Fruit fly (Drosophila melanogaster) whole organism, embryonic: ENCODE data around the gene SmE.

ENCODE experiments used
- Awh ChIP-seq: fragments of 200-800 bp; sonication (Bioruptor generic); IDR thresholded peaks from 2 replicates; pipeline ENCODE4, ENCODE4 v1.3.6; 2022; ENCODE audit warnings: missing biosample characterization, missing genetic modification characterization
- CG11398 ChIP-seq: fragments of 200-800 bp; sonication (Bioruptor generic); optimal IDR thresholded peaks from 2 replicates; lab custom pipeline; 2016; ENCODE audit warnings: missing biosample characterization, missing genetic modification characterization
- CG12219 ChIP-seq: fragments of 200-800 bp; sonication (Bioruptor generic); optimal IDR thresholded peaks from 3 replicates; lab custom pipeline; 2018; ENCODE audit warnings: missing biosample characterization, mild to moderate bottlenecking, missing genetic modification characterization
- CG13424 ChIP-seq: fragments of 200-800 bp; sonication (Bioruptor generic); optimal IDR thresholded peaks from 2 replicates; lab custom pipeline; 2019; ENCODE audit warnings: missing biosample characterization, mild to moderate bottlenecking, missing genetic modification characterization, moderate library complexity
- CG13894 ChIP-seq: fragments of 200-800 bp; sonication (Bioruptor generic); optimal IDR thresholded peaks from 3 replicates; lab custom pipeline; 2018; ENCODE audit warnings: missing biosample characterization, mild to moderate bottlenecking, missing genetic modification characterization, moderate library complexity
- CG15479 ChIP-seq: fragments of 200-800 bp; sonication (Bioruptor generic); optimal IDR thresholded peaks from 3 replicates; lab custom pipeline; 2019; ENCODE audit warnings: missing biosample characterization, mild to moderate bottlenecking, missing genetic modification characterization, moderate library complexity
- CG15696 ChIP-seq: fragments of 200-800 bp; sonication (Bioruptor generic); optimal IDR thresholded peaks from 2 replicates; lab custom pipeline; 2019; ENCODE audit warnings: missing biosample characterization, mild to moderate bottlenecking, missing genetic modification characterization, moderate library complexity
- CG17328 ChIP-seq: fragments of 200-800 bp; sonication (Bioruptor generic); IDR thresholded peaks from 2 replicates; pipeline ENCODE4 v1.3.6; 2022; ENCODE audit warnings: missing biosample characterization, missing genetic modification characterization
- CG17361 ChIP-seq: fragments of 200-800 bp; sonication (Bioruptor generic); IDR thresholded peaks from 3 replicates; pipeline ENCODE4 v1.3.6; 2022; ENCODE audit warnings: missing biosample characterization, missing genetic modification characterization
- CG18599 ChIP-seq: fragments of 200-800 bp; sonication (Bioruptor generic); optimal IDR thresholded peaks from 3 replicates; lab custom pipeline; 2017; ENCODE audit warnings: missing biosample characterization, missing genetic modification characterization, mild to moderate bottlenecking, moderate library complexity, missing genetic modification reagents
- CG18619 ChIP-seq: fragments of 200-800 bp; sonication (Bioruptor generic); optimal IDR thresholded peaks from 3 replicates; lab custom pipeline; 2017; ENCODE audit warnings: missing biosample characterization, mild to moderate bottlenecking, missing genetic modification characterization
- CG2120 ChIP-seq: fragments of 200-800 bp; sonication (Bioruptor generic); optimal IDR thresholded peaks from 3 replicates; lab custom pipeline; 2016; ENCODE audit warnings: missing biosample characterization, missing genetic modification characterization
- CG2199 ChIP-seq: fragments of 200-800 bp; sonication (Bioruptor generic); IDR thresholded peaks from 3 replicates; pipeline ENCODE4 v1.3.6; 2022; ENCODE audit warnings: missing biosample characterization, missing genetic modification characterization
- CG32532 ChIP-seq: fragments of 200-800 bp; sonication (Bioruptor generic); IDR thresholded peaks from 2 replicates; pipeline ENCODE4 v1.3.6; 2022; ENCODE audit warnings: missing biosample characterization, missing genetic modification characterization
- CG3281 ChIP-seq: fragments of 200-800 bp; sonication (Bioruptor generic); optimal IDR thresholded peaks from 3 replicates; lab custom pipeline; 2017; ENCODE audit warnings: missing biosample characterization, mild to moderate bottlenecking, missing genetic modification characterization
- CG4820 ChIP-seq: fragments of 200-800 bp; sonication (Bioruptor generic); optimal IDR thresholded peaks from 3 replicates; lab custom pipeline; 2016; ENCODE audit warnings: missing biosample characterization, missing genetic modification characterization
- CG6689 ChIP-seq: fragments of 200-800 bp; sonication (Bioruptor generic); IDR thresholded peaks from 2 replicates; pipeline ENCODE4 v1.3.6; 2022; ENCODE audit warnings: missing biosample characterization, missing genetic modification characterization
- CG6813 ChIP-seq: fragments of 200-800 bp; sonication (Bioruptor generic); optimal IDR thresholded peaks from 2 replicates; lab custom pipeline; 2017; ENCODE audit warnings: missing biosample characterization, missing genetic modification characterization, mild to moderate bottlenecking, moderate library complexity, missing genetic modification reagents
- CG6854 ChIP-seq: fragments of 200-800 bp; sonication (Bioruptor generic); optimal IDR thresholded peaks from 3 replicates; lab custom pipeline; 2017; ENCODE audit warnings: missing biosample characterization, mild to moderate bottlenecking, missing genetic modification characterization
- CG7372 ChIP-seq: fragments of 200-800 bp; sonication (Bioruptor generic); IDR thresholded peaks from 2 replicates; pipeline ENCODE4 v1.3.6; 2022; ENCODE audit warnings: missing biosample characterization, missing genetic modification characterization
- CG8765 ChIP-seq: fragments of 200-800 bp; sonication (Bioruptor generic); IDR thresholded peaks from 2 replicates; pipeline ENCODE4 v1.3.6; 2022; ENCODE audit warnings: missing biosample characterization, missing genetic modification characterization
- Hmr ChIP-seq: fragments of 200-800 bp; sonication (Bioruptor generic); optimal IDR thresholded peaks from 3 replicates; lab custom pipeline; 2017; ENCODE audit warnings: mild to moderate bottlenecking, missing biosample characterization, missing genetic modification reagents, missing genetic modification characterization
- Hr51 ChIP-seq, 2 experiments: fragments of 200-800 bp; sonication (Bioruptor generic); optimal IDR thresholded peaks; 2 replicates in 1 of 2; 3 replicates in 1 of 2; lab custom pipeline; 2016 to 2018; ENCODE audit warnings: missing biosample characterization in 2 of 2, missing genetic modification characterization in 2 of 2, mild to moderate bottlenecking in 1 of 2, moderate library complexity in 1 of 2
- Med ChIP-seq: fragments of 200-800 bp; sonication (Bioruptor generic); peaks from one replicate; lab custom pipeline; 2016; ENCODE audit warnings: missing biosample characterization, missing genetic modification characterization, mild to moderate bottlenecking, inconsistent platforms, moderate library complexity
- NFAT ChIP-seq: fragments of 200-800 bp; sonication (Bioruptor generic); IDR thresholded peaks from 2 replicates; pipeline ENCODE4 v1.3.6; 2022; ENCODE audit warnings: missing biosample characterization, missing genetic modification characterization
- Nf-YA ChIP-seq: fragments of 200-800 bp; sonication (Bioruptor generic); IDR thresholded peaks from 2 replicates; pipeline ENCODE4 v1.3.6; 2022; ENCODE audit warnings: missing biosample characterization, missing genetic modification characterization
- NfI ChIP-seq: fragments of 200-800 bp; sonication (Bioruptor generic); optimal IDR thresholded peaks from 3 replicates; lab custom pipeline; 2018; ENCODE audit warnings: missing biosample characterization, mild to moderate bottlenecking, missing genetic modification characterization, moderate library complexity
- Rfx ChIP-seq: fragments of 200-800 bp; sonication (Bioruptor generic); IDR thresholded peaks from 2 replicates; pipeline ENCODE4 v1.3.6; 2022; ENCODE audit warnings: missing biosample characterization, missing genetic modification characterization
- cg ChIP-seq: fragments of 200-800 bp; sonication (Bioruptor generic); optimal IDR thresholded peaks from 3 replicates; lab custom pipeline; 2019; ENCODE audit warnings: missing biosample characterization, mild to moderate bottlenecking, missing genetic modification characterization, moderate library complexity
- danr ChIP-seq: fragments of 200-800 bp; sonication (Bioruptor generic); IDR thresholded peaks from 2 replicates; pipeline ENCODE4 v1.3.6; 2022; ENCODE audit warnings: missing biosample characterization, missing genetic modification characterization
- dysf ChIP-seq: fragments of 200-800 bp; sonication (Bioruptor generic); IDR thresholded peaks from 3 replicates; pipeline ENCODE4 v1.3.6; 2022; ENCODE audit warnings: missing biosample characterization, missing genetic modification characterization
- gem ChIP-seq: fragments of 200-800 bp; sonication (Bioruptor generic); optimal IDR thresholded peaks from 2 replicates; lab custom pipeline; 2019; ENCODE audit warnings: missing biosample characterization, mild to moderate bottlenecking, missing genetic modification characterization, moderate library complexity
- gfzf ChIP-seq: fragments of 200-800 bp; sonication (Bioruptor generic); optimal IDR thresholded peaks from 2 replicates; lab custom pipeline; 2016; ENCODE audit warnings: missing biosample characterization, mild to moderate bottlenecking, missing genetic modification characterization, moderate library complexity
- grau ChIP-seq: fragments of 200-800 bp; optimal IDR thresholded peaks from 3 replicates; lab custom pipeline; 2019; ENCODE audit warnings: missing biosample characterization, mild to moderate bottlenecking, missing genetic modification characterization, moderate library complexity
- ham ChIP-seq: fragments of 200-800 bp; sonication (Bioruptor generic); IDR thresholded peaks from 2 replicates; pipeline ENCODE4 v1.3.6; 2022; ENCODE audit warnings: missing biosample characterization, missing genetic modification characterization
- inv ChIP-seq: fragments of 200-800 bp; sonication (Bioruptor generic); IDR thresholded peaks from 2 replicates; pipeline ENCODE4 v1.3.6; 2022; ENCODE audit warnings: missing biosample characterization, missing genetic modification characterization; ENCODE audit not compliant: partially characterized antibody
- jing ChIP-seq: fragments of 200-800 bp; sonication (Bioruptor generic); optimal IDR thresholded peaks from 2 replicates; lab custom pipeline; 2018; ENCODE audit warnings: missing biosample characterization, mild to moderate bottlenecking, missing genetic modification characterization
- luna ChIP-seq: fragments of 200-800 bp; sonication (Bioruptor generic); optimal IDR thresholded peaks from 2 replicates; lab custom pipeline; 2016; ENCODE audit warnings: missing biosample characterization, missing genetic modification characterization
- peb ChIP-seq: fragments of 200-800 bp; sonication (Bioruptor generic); IDR thresholded peaks from 2 replicates; pipeline ENCODE4 v1.3.6; 2022; ENCODE audit warnings: missing biosample characterization, missing genetic modification characterization
- prd ChIP-seq, 3 experiments: fragments of >200 bp in 2 of 3; fragments of 200-800 bp in 1 of 3; sonication (Bioruptor generic) in 1 of 3; optimal IDR thresholded peaks in 2 of 3; IDR thresholded peaks in 1 of 3; 2 replicates in 2 of 3; 3 replicates in 1 of 3; pipeline versions ENCODE4 v1.3.6 to Lab custom; 2017 to 2022; ENCODE audit warnings: missing biosample characterization in 1 of 3, missing genetic modification characterization in 1 of 3
- psq ChIP-seq: fragments of 200-800 bp; sonication (Bioruptor generic); optimal IDR thresholded peaks from 2 replicates; lab custom pipeline; 2017; ENCODE audit warnings: missing biosample characterization, missing genetic modification characterization
- shn ChIP-seq: fragments of 200-800 bp; sonication (Bioruptor generic); optimal IDR thresholded peaks from 3 replicates; lab custom pipeline; 2016; ENCODE audit warnings: missing biosample characterization, missing genetic modification characterization
- slbo ChIP-seq: fragments of 200-800 bp; sonication (Bioruptor generic); IDR thresholded peaks from 2 replicates; pipeline ENCODE4 v1.3.6; 2022; ENCODE audit warnings: missing biosample characterization, missing genetic modification characterization
- slou ChIP-seq: fragments of 200-800 bp; sonication (Bioruptor generic); optimal IDR thresholded peaks from 3 replicates; lab custom pipeline; 2016; ENCODE audit warnings: missing biosample characterization, missing genetic modification characterization
- slp2 ChIP-seq: fragments of 200-800 bp; sonication (Bioruptor generic); optimal IDR thresholded peaks from 2 replicates; lab custom pipeline; 2016; ENCODE audit warnings: missing biosample characterization, missing genetic modification characterization
- so ChIP-seq: fragments of 200-800 bp; sonication (Bioruptor generic); IDR thresholded peaks from 3 replicates; pipeline ENCODE4 v1.3.6; 2022; ENCODE audit warnings: missing biosample characterization, missing genetic modification characterization
- tna ChIP-seq: fragments of 200-800 bp; sonication (Bioruptor generic); IDR thresholded peaks from 2 replicates; pipeline ENCODE4 v1.3.6; 2022; ENCODE audit warnings: missing biosample characterization, missing genetic modification characterization; ENCODE audit not compliant: partially characterized antibody
- ttk ChIP-seq: fragments of 200-800 bp; sonication (Bioruptor generic); IDR thresholded peaks from 2 replicates; pipeline ENCODE4 v2.1.2; 2022; ENCODE audit warnings: missing biosample characterization, missing genetic modification characterization
- unpg ChIP-seq: fragments of 200-800 bp; sonication (Bioruptor generic); optimal IDR thresholded peaks from 3 replicates; lab custom pipeline; 2018; ENCODE audit warnings: missing biosample characterization, mild to moderate bottlenecking, missing genetic modification characterization, moderate library complexity

The SmE gene

DNA sequence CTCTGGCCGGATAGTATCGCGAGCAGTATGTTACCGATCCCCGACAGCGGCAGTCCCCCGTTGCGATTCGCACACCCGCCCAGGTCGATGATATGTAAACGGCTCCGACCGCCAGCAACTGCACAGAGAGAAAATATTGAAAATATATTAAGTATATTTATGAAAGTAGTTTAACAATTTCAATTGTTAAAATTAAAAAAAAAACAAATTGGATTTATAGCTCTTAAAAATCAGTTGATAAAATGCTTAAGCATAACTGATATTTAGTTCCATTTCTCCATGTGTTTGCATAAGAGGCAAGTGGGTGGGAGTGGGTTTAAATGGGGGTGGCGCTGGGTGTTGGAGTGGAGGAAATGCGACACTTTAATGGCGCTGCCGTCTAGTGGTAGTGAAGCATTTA, 35.8 kb downstream of the SmE start (continued):
- TF ChIP-seq CG15696 (tag; lab: Kevin White, UChicago), result no peak
- no peak for TF ChIP-seq gfzf (GFP tag; lab: Kevin White, UChicago)
- no peak for TF ChIP-seq dysf (GFP tag; lab: Robert Waterston, UW)
- no peak for TF ChIP-seq danr
- no peak for TF ChIP-seq CG11398 (GFP tag; lab: Kevin White, UChicago)
- peak; percentile 34 for TF ChIP-seq unpg (GFP tag; lab: Kevin White, UChicago)
- 0 out of 3 replicates have a peak, but pooled peaks have one; percentile 50 for TF ChIP-seq so
- TF ChIP-seq CG7372, result no peak
- TF ChIP-seq CG13424 (tag; lab: Kevin White, UChicago), result peak; percentile 32
- no peak for TF ChIP-seq tna (GFP tag; lab: Robert Waterston, UW)
- no peak for TF ChIP-seq ham (GFP tag; lab: Robert Waterston, UW)
- TF ChIP-seq jing (GFP tag; lab: Kevin White, UChicago), result no peak
- TF ChIP-seq NfI (GFP tag; lab: Kevin White, UChicago), result no peak
- TF ChIP-seq CG18619 (GFP tag; lab: Kevin White, UChicago), result no peak
- TF ChIP-seq luna, result no peak
- no peak for TF ChIP-seq CG17361 (GFP tag; lab: Robert Waterston, UW)
- no peak for TF ChIP-seq CG15479 (GFP tag; lab: Kevin White, UChicago)
- no peak for TF ChIP-seq slp2 (GFP tag; lab: Kevin White, UChicago)
- no peak for TF ChIP-seq CG12219 (GFP tag; lab: Kevin White, UChicago)
- TF ChIP-seq, all 482 proteins: peak for 74

DNA sequence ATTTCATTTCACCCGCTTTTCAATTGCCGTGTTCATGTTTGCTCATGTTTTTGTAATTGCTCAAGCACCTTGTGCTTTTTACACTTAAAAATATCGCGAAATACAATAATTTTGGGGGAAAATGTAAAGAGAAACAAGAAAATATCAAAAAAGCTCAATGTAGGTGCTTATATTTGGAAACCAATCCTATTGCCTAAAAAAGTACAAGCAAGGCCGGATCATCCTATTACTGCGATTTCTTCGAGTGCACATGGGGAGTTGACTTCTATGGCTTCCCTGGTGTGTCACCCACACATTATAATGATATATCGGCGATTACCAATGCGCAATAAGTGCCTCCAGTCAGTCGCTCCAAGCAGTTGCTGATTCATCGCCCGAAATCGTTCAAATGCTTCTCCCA, 44.0 kb downstream of the SmE start:
- TF ChIP-seq dysf (GFP tag; lab: Robert Waterston, UW) (peak; percentile 26; the same call in 1 of the 3 replicates), Rfx (GFP tag; lab: Robert Waterston, UW) (peak; percentile 34; the same call in 1 of the 2 replicates), CG2120 (GFP tag; lab: Kevin White, UChicago) (peak; percentile 2), CG6813 (no peak), peb (GFP tag; lab: Robert Waterston, UW) (no peak), gem (tag; lab: Kevin White, UChicago) (peak; percentile 24), CG8765 (GFP tag; lab: Robert Waterston, UW) (no peak), psq (no peak), slbo (GFP tag; lab: Robert Waterston, UW) (peak; percentile 44), CG32532 (GFP tag; lab: Robert Waterston, UW) (0 out of 2 replicates have a peak, but pooled peaks have one; percentile 8), unpg (GFP tag; lab: Kevin White, UChicago) (peak; percentile 0), grau (tag; lab: Kevin White, UChicago) (peak; percentile 12), NFAT (GFP tag; lab: Robert Waterston, UW) (no peak), CG6854 (no peak), ttk (GFP tag; lab: Robert Waterston, UW) (0 out of 2 replicates have a peak, but pooled peaks have one; percentile 22), CG4820 (no peak), Nf-YA (GFP tag; lab: Robert Waterston, UW) (no peak), CG18599 (GFP tag; lab: Kevin White, UChicago) (peak; percentile 7), CG13894 (tag; lab: Kevin White, UChicago) (no peak), cg (GFP tag; lab: Kevin White, UChicago) (no peak), Med (GFP tag; lab: Kevin White, UChicago) (peak; percentile 72), Hr51 (GFP tag; optimal IDR thresholded peaks at IDR 0.05; lab: Kevin White, UChicago) (peak in 1 of 2 experiments; percentile 12), shn (GFP tag; lab: Kevin White, UChicago) (no peak), CG2199 (GFP tag; lab: Robert Waterston, UW) (no peak), inv (GFP tag; lab: Robert Waterston, UW) (no peak), prd (optimal IDR thresholded peaks at IDR 0.05; lab: Kevin White, UChicago) (no peak), prd (GFP tag; IDR thresholded peaks at IDR 0.05; lab: Robert Waterston, UW) (no peak), CG17328 (GFP tag; lab: Robert Waterston, UW) (0 out of 2 replicates have a peak, but pooled peaks have one; percentile 38), Hmr (GFP tag; lab: Kevin White, UChicago) (peak; percentile 11), Awh (GFP tag; lab: Robert Waterston, UW) (no peak), CG3281 (GFP tag; lab: Kevin White, UChicago) (no peak), CG6689 (GFP tag; lab: Robert Waterston, UW) (0 out of 2 replicates have a peak, but pooled peaks have one; percentile 16), slou (GFP tag; lab: Kevin White, UChicago) (no peak)
